Fruit fly (Drosophila melanogaster) whole organism, embryonic: ENCODE data around the gene CG17660.

Source experiments
- CG11695 ChIP-seq: fragments of 200-800 bp; sonication (Bioruptor generic); IDR thresholded peaks from 3 replicates; pipeline ENCODE4 v1.3.6; 2022; ENCODE audit warnings: missing biosample characterization, missing genetic modification characterization
- CG1233 ChIP-seq: fragments of 200-800 bp; sonication (Bioruptor generic); optimal IDR thresholded peaks from 4 replicates; lab custom pipeline; 2018; ENCODE audit warnings: missing biosample characterization, mild to moderate bottlenecking, missing genetic modification characterization
- CG14667 ChIP-seq: fragments of 200-800 bp; sonication (Bioruptor generic); IDR thresholded peaks from 2 replicates; pipeline ENCODE4 v1.3.6; 2022; ENCODE audit warnings: missing biosample characterization, missing genetic modification characterization
- CG14965 ChIP-seq: fragments of 200-800 bp; sonication (Bioruptor generic); optimal IDR thresholded peaks from 2 replicates; lab custom pipeline; 2016; ENCODE audit warnings: missing biosample characterization, missing genetic modification characterization, borderline replicate concordance
- CG1529 ChIP-seq: fragments of 200-800 bp; sonication (Bioruptor generic); optimal IDR thresholded peaks from 3 replicates; lab custom pipeline; 2018; ENCODE audit warnings: missing biosample characterization, missing genetic modification characterization
- CG15514 ChIP-seq: fragments of 200-800 bp; sonication (Bioruptor generic); optimal IDR thresholded peaks from 3 replicates; lab custom pipeline; 2017; ENCODE audit warnings: missing biosample characterization, missing genetic modification characterization, mild to moderate bottlenecking, moderate library complexity, missing genetic modification reagents
- CG17361 ChIP-seq: fragments of 200-800 bp; sonication (Bioruptor generic); IDR thresholded peaks from 3 replicates; pipeline ENCODE4 v1.3.6; 2022; ENCODE audit warnings: missing biosample characterization, missing genetic modification characterization
- CG18262 ChIP-seq: fragments of 200-800 bp; optimal IDR thresholded peaks from 3 replicates; lab custom pipeline; 2019; ENCODE audit warnings: missing biosample characterization, mild to moderate bottlenecking, missing genetic modification characterization, moderate library complexity
- CG3407 ChIP-seq: fragments of 200-800 bp; sonication (Bioruptor generic); optimal IDR thresholded peaks from 2 replicates; lab custom pipeline; 2018; ENCODE audit warnings: missing biosample characterization, mild to moderate bottlenecking, missing genetic modification characterization
- CG43689 ChIP-seq: fragments of 200-800 bp; sonication (Bioruptor generic); IDR thresholded peaks from 2 replicates; pipeline ENCODE4 v1.3.6; 2022; ENCODE audit warnings: missing biosample characterization, missing genetic modification characterization
- CG6254 ChIP-seq: fragments of 200-800 bp; sonication (Bioruptor generic); optimal IDR thresholded peaks from 3 replicates; lab custom pipeline; 2017; ENCODE audit warnings: mild to moderate bottlenecking, missing biosample characterization, missing genetic modification reagents, missing genetic modification characterization
- CG7357 ChIP-seq: fragments of 200-800 bp; sonication (Bioruptor generic); IDR thresholded peaks from 3 replicates; pipeline ENCODE4 v1.3.6; 2022; ENCODE audit warnings: missing biosample characterization, missing genetic modification characterization
- CG8765 ChIP-seq: fragments of 200-800 bp; sonication (Bioruptor generic); IDR thresholded peaks from 2 replicates; pipeline ENCODE4 v1.3.6; 2022; ENCODE audit warnings: missing biosample characterization, missing genetic modification characterization
- CkIIα-i1 ChIP-seq: fragments of 200-800 bp; sonication (Bioruptor generic); IDR thresholded peaks from 2 replicates; pipeline ENCODE4 v1.3.6; 2022; ENCODE audit warnings: missing biosample characterization, missing genetic modification characterization
- CoRest ChIP-seq: fragments of 200-800 bp; sonication (Bioruptor generic); optimal IDR thresholded peaks from 3 replicates; lab custom pipeline; 2018; ENCODE audit warnings: missing biosample characterization, mild to moderate bottlenecking, missing genetic modification characterization, moderate library complexity
- D19A ChIP-seq: fragments of 200-800 bp; optimal IDR thresholded peaks from 3 replicates; lab custom pipeline; 2019; ENCODE audit warnings: missing biosample characterization, mild to moderate bottlenecking, missing genetic modification characterization, moderate library complexity
- Fer3 ChIP-seq: fragments of 200-800 bp; sonication (Bioruptor generic); optimal IDR thresholded peaks from 2 replicates; lab custom pipeline; 2018; ENCODE audit warnings: missing biosample characterization, mild to moderate bottlenecking, missing genetic modification characterization, moderate library complexity
- GATAe ChIP-seq: fragments of 200-800 bp; sonication (Bioruptor generic); conservative IDR thresholded peaks from 2 replicates; pipeline ENCODE4 v1.3.6; 2022; ENCODE audit warnings: missing biosample characterization, missing genetic modification characterization
- HLHmδ ChIP-seq: fragments of 200-800 bp; sonication (Bioruptor generic); optimal IDR thresholded peaks from 2 replicates; lab custom pipeline; 2018; ENCODE audit warnings: missing biosample characterization, mild to moderate bottlenecking, missing genetic modification characterization, moderate library complexity
- Lhr ChIP-seq: fragments of 200-800 bp; sonication (Bioruptor generic); optimal IDR thresholded peaks from 3 replicates; lab custom pipeline; 2017; ENCODE audit warnings: mild to moderate bottlenecking, missing biosample characterization, missing genetic modification reagents, missing genetic modification characterization
- Lim3 ChIP-seq: fragments of 200-800 bp; sonication (Bioruptor generic); IDR thresholded peaks from 2 replicates; pipeline ENCODE4 v1.3.6; 2022; ENCODE audit warnings: missing biosample characterization, missing genetic modification characterization
- Myb ChIP-seq: fragments of 200-800 bp; sonication (Bioruptor generic); optimal IDR thresholded peaks from 2 replicates; lab custom pipeline; 2016; ENCODE audit warnings: missing biosample characterization, missing genetic modification characterization
- Ssrp ChIP-seq: fragments of 200-800 bp; sonication (Bioruptor generic); optimal IDR thresholded peaks from 2 replicates; lab custom pipeline; 2018; ENCODE audit warnings: missing biosample characterization, mild to moderate bottlenecking, missing genetic modification characterization, moderate library complexity
- Taf1 ChIP-seq: fragments of 200-800 bp; sonication (Bioruptor generic); IDR thresholded peaks from 2 replicates; pipeline ENCODE4 v1.3.6; 2022; ENCODE audit warnings: missing biosample characterization, missing genetic modification characterization
- Vsx1 ChIP-seq: fragments of 200-800 bp; sonication (Bioruptor generic); optimal IDR thresholded peaks from 2 replicates; lab custom pipeline; 2017; ENCODE audit warnings: missing biosample characterization, mild to moderate bottlenecking, missing genetic modification characterization, missing genetic modification reagents
- Xbp1 ChIP-seq: fragments of 200-800 bp; sonication (Bioruptor generic); optimal IDR thresholded peaks from 3 replicates; lab custom pipeline; 2016; ENCODE audit warnings: missing biosample characterization, mild to moderate bottlenecking, missing genetic modification characterization
- cad ChIP-seq: fragments of >200 bp; optimal IDR thresholded peaks from 2 replicates; lab custom pipeline; 2017; ENCODE audit warnings: missing biosample characterization, missing genetic modification characterization
- croc ChIP-seq: fragments of 200-800 bp; sonication (Bioruptor generic); conservative IDR thresholded peaks from 3 replicates; pipeline ENCODE4 v1.3.6; 2022; ENCODE audit warnings: missing biosample characterization, missing genetic modification characterization
- dysf ChIP-seq: fragments of 200-800 bp; sonication (Bioruptor generic); IDR thresholded peaks from 3 replicates; pipeline ENCODE4 v1.3.6; 2022; ENCODE audit warnings: missing biosample characterization, missing genetic modification characterization
- ems ChIP-seq: fragments of 200-800 bp; sonication (Bioruptor generic); optimal IDR thresholded peaks from 3 replicates; lab custom pipeline; 2016; ENCODE audit warnings: missing biosample characterization, missing genetic modification characterization
- eve ChIP-seq, 2 experiments: fragments of >200 bp; optimal IDR thresholded peaks; 2 replicates each; lab custom pipeline; 2017; ENCODE audit warnings: missing biosample characterization in 2 of 2, missing genetic modification characterization in 2 of 2
- fd96Cb ChIP-seq: fragments of 200-800 bp; sonication (Bioruptor generic); optimal IDR thresholded peaks from 2 replicates; lab custom pipeline; 2018; ENCODE audit warnings: missing biosample characterization, mild to moderate bottlenecking, missing genetic modification characterization, moderate library complexity
- gfzf ChIP-seq: fragments of 200-800 bp; sonication (Bioruptor generic); optimal IDR thresholded peaks from 2 replicates; lab custom pipeline; 2016; ENCODE audit warnings: missing biosample characterization, mild to moderate bottlenecking, missing genetic modification characterization, moderate library complexity
- gsb-n ChIP-seq: fragments of 200-800 bp; sonication (Bioruptor generic); optimal IDR thresholded peaks from 3 replicates; lab custom pipeline; 2018; ENCODE audit warnings: missing biosample characterization, mild to moderate bottlenecking, missing genetic modification characterization
- h ChIP-seq: fragments of >200 bp; optimal IDR thresholded peaks from 2 replicates; lab custom pipeline; 2017
- her ChIP-seq: fragments of 200-800 bp; sonication (Bioruptor generic); optimal IDR thresholded peaks from 2 replicates; lab custom pipeline; 2016; ENCODE audit warnings: missing biosample characterization, missing genetic modification characterization
- ind ChIP-seq: fragments of 200-800 bp; sonication (Bioruptor generic); optimal IDR thresholded peaks from 3 replicates; lab custom pipeline; 2016; ENCODE audit warnings: missing biosample characterization, missing genetic modification characterization
- knrl ChIP-seq: fragments of 200-800 bp; sonication (Bioruptor generic); IDR thresholded peaks from 3 replicates; pipeline ENCODE4 v1.3.6; 2022; ENCODE audit warnings: missing biosample characterization, missing genetic modification characterization; ENCODE audit not compliant: partially characterized antibody
- nau ChIP-seq: fragments of 200-800 bp; sonication (Bioruptor generic); optimal IDR thresholded peaks from 3 replicates; lab custom pipeline; 2017; ENCODE audit warnings: missing biosample characterization, mild to moderate bottlenecking, missing genetic modification characterization, missing genetic modification reagents
- phol ChIP-seq: fragments of 200-800 bp; sonication (Bioruptor generic); optimal IDR thresholded peaks from 3 replicates; lab custom pipeline; 2018; ENCODE audit warnings: missing biosample characterization, mild to moderate bottlenecking, missing genetic modification characterization, moderate library complexity
- run ChIP-seq: fragments of 200-800 bp; sonication (Bioruptor generic); optimal IDR thresholded peaks from 3 replicates; lab custom pipeline; 2018; ENCODE audit warnings: missing biosample characterization, mild to moderate bottlenecking, missing genetic modification characterization
- schlank ChIP-seq: fragments of 200-800 bp; sonication (Bioruptor generic); optimal IDR thresholded peaks from 2 replicates; lab custom pipeline; 2018; ENCODE audit warnings: missing biosample characterization, mild to moderate bottlenecking, missing genetic modification characterization
- seq ChIP-seq: fragments of 200-800 bp; sonication (Bioruptor generic); IDR thresholded peaks from 2 replicates; pipeline ENCODE4 v1.3.6; 2022; ENCODE audit warnings: missing biosample characterization, missing genetic modification characterization
- shn ChIP-seq: fragments of 200-800 bp; sonication (Bioruptor generic); optimal IDR thresholded peaks from 3 replicates; lab custom pipeline; 2016; ENCODE audit warnings: missing biosample characterization, missing genetic modification characterization
- sim ChIP-seq: fragments of 200-800 bp; sonication (Bioruptor generic); IDR thresholded peaks from 2 replicates; pipeline ENCODE4 v1.3.6; 2022; ENCODE audit warnings: missing biosample characterization, missing genetic modification characterization
- sna ChIP-seq: fragments of 200-800 bp; sonication (Bioruptor generic); IDR thresholded peaks from 2 replicates; pipeline ENCODE4 v1.3.6; 2022; ENCODE audit warnings: missing biosample characterization, missing genetic modification characterization; ENCODE audit not compliant: partially characterized antibody
- sug ChIP-seq: fragments of 200-800 bp; optimal IDR thresholded peaks from 2 replicates; lab custom pipeline; 2019; ENCODE audit warnings: missing biosample characterization, mild to moderate bottlenecking, missing genetic modification characterization, moderate library complexity
- tna ChIP-seq: fragments of 200-800 bp; sonication (Bioruptor generic); IDR thresholded peaks from 2 replicates; pipeline ENCODE4 v1.3.6; 2022; ENCODE audit warnings: missing biosample characterization, missing genetic modification characterization; ENCODE audit not compliant: partially characterized antibody
- usp ChIP-seq: fragments of >200 bp; optimal IDR thresholded peaks from 2 replicates; lab custom pipeline; 2017; ENCODE audit warnings: missing biosample characterization, missing genetic modification characterization
- vfl ChIP-seq: fragments of 200-800 bp; sonication (Bioruptor generic); optimal IDR thresholded peaks from 2 replicates; lab custom pipeline; 2016; ENCODE audit warnings: missing biosample characterization, missing genetic modification characterization
- zen ChIP-seq: fragments of 200-800 bp; sonication (Bioruptor generic); optimal IDR thresholded peaks from 3 replicates; lab custom pipeline; 2018; ENCODE audit warnings: missing biosample characterization, mild to moderate bottlenecking, missing genetic modification characterization, moderate library complexity
- zfh1 ChIP-seq: fragments of 200-800 bp; sonication (Bioruptor generic); IDR thresholded peaks from 3 replicates; pipeline ENCODE4 v1.3.6; 2022; ENCODE audit warnings: missing biosample characterization, missing genetic modification characterization

CG17660 gene

dm6 chr2L:1738054-1738453 lies 27.8 kb upstream of the CG17660 start (continued):
- TF ChIP-seq Ssrp, result peak; percentile 24
- TF ChIP-seq gsb-n (tag; lab: Kevin White, UChicago), result peak; percentile 43
- no peak for TF ChIP-seq HLHmδ (GFP tag; lab: Kevin White, UChicago)
- no peak for TF ChIP-seq CG14965 (GFP tag; lab: Kevin White, UChicago)
- TF ChIP-seq nau, result peak; percentile 43
- peak; percentile 31 for TF ChIP-seq CG3407 (GFP tag; lab: Kevin White, UChicago)
- peak; percentile 41 for TF ChIP-seq fd96Cb (tag; lab: Kevin White, UChicago)
- TF ChIP-seq usp (GFP tag; lab: Kevin White, UChicago), result no peak
- no peak for TF ChIP-seq her (GFP tag; lab: Kevin White, UChicago)
- peak; percentile 48 for TF ChIP-seq CG18262 (tag; lab: Kevin White, UChicago)
- TF ChIP-seq D19A (tag; lab: Kevin White, UChicago), result peak; percentile 27
- TF ChIP-seq ind, result no peak
- no peak for TF ChIP-seq CG1233 (GFP tag; lab: Kevin White, UChicago)
- no peak for TF ChIP-seq sug (tag; lab: Kevin White, UChicago)
- peak; percentile 16 for TF ChIP-seq CG1529 (GFP tag; lab: Kevin White, UChicago)
- no peak for TF ChIP-seq run (tag; lab: Kevin White, UChicago)
- no peak for TF ChIP-seq Taf1 (GFP tag; lab: Robert Waterston, UW)
- TF ChIP-seq h (lab: Kevin White, UChicago), result no peak
- no peak for TF ChIP-seq Lim3 (GFP tag; lab: Robert Waterston, UW)
- no peak for TF ChIP-seq knrl (GFP tag; lab: Robert Waterston, UW)
- no peak for TF ChIP-seq GATAe (GFP tag; lab: Robert Waterston, UW)
- TF ChIP-seq CG8765 (GFP tag; lab: Robert Waterston, UW), result no peak
- TF ChIP-seq Myb (GFP tag; lab: Kevin White, UChicago), result no peak
- no peak for TF ChIP-seq Vsx1 (GFP tag; lab: Kevin White, UChicago)
- no peak for TF ChIP-seq CG14667 (GFP tag; lab: Robert Waterston, UW)
- TF ChIP-seq CG11695 (GFP tag; lab: Robert Waterston, UW), result no peak
- TF ChIP-seq ems (GFP tag; lab: Kevin White, UChicago), result no peak
- TF ChIP-seq CG43689, result no peak
- TF ChIP-seq CG17361, result peak; percentile 39; the same call in 1 of the 3 replicates
- no peak for TF ChIP-seq gfzf (GFP tag; lab: Kevin White, UChicago)
- TF ChIP-seq CkIIα-i1 (GFP tag; lab: Robert Waterston, UW), result no peak
- no peak for TF ChIP-seq sna (GFP tag; lab: Robert Waterston, UW)
- no peak for TF ChIP-seq sim (GFP tag; lab: Robert Waterston, UW)
- no peak for TF ChIP-seq tna (GFP tag; lab: Robert Waterston, UW)
- no peak for TF ChIP-seq Fer3
- TF ChIP-seq cad (GFP tag; lab: Kevin White, UChicago), result no peak
- peak; percentile 31 for TF ChIP-seq Xbp1 (GFP tag; lab: Kevin White, UChicago)
- TF ChIP-seq Lhr, result peak; percentile 4
- no peak for TF ChIP-seq CG7357 (GFP tag; lab: Robert Waterston, UW)
- no peak for TF ChIP-seq zfh1 (GFP tag; lab: Robert Waterston, UW)
- no peak for TF ChIP-seq CG15514 (GFP tag; lab: Kevin White, UChicago)
- TF ChIP-seq CG6254, result peak; percentile 62
- TF ChIP-seq croc (GFP tag; lab: Robert Waterston, UW), result 0 out of 3 replicates have a peak, but pooled peaks have one; percentile 15
- TF ChIP-seq zen (tag; lab: Kevin White, UChicago), result no peak
- TF ChIP-seq shn (GFP tag; lab: Kevin White, UChicago), result no peak
- peak; percentile 62 for TF ChIP-seq phol (tag; lab: Kevin White, UChicago)
- TF ChIP-seq seq (GFP tag; lab: Robert Waterston, UW), result no peak
- TF ChIP-seq vfl, result no peak
- TF ChIP-seq schlank, result no peak
- no peak for TF ChIP-seq CoRest (tag; lab: Kevin White, UChicago)
- no peak for TF ChIP-seq dysf
- no peak for TF ChIP-seq eve (GFP tag; optimal IDR thresholded peaks at IDR 0.05; lab: Kevin White, UChicago)
